Worm (Caenorhabditis elegans): ENCODE measurements around the gene srv-11.

DNA sequence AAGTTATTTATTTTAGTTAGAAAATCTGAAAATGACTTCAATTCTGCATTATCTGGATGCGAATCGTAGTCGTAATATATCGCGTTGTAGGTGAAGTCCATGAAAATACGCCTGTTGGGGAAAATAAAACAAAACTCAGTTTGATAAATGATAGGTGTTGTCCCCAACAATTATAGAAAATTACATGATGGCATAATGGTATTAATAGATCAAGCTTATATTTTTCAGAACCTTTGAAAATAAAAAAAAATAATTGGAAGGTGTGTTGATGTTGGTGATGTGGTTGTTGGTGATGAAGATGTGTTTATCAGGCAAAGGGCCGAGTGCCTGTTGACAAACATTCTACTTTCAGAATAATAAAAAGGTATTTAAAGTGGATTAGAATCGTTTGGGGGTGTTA lies 17.1 kb upstream of the srv-11 start, which contains the start of gene srw-61:
- TF ChIP-seq med-1 (GFP tag; optimal IDR thresholded peaks at IDR 0.05; ENCODE audit: insufficient read depth), result no peak
- no peak for TF ChIP-seq ztf-29 (GFP tag; IDR thresholded peaks at IDR 0.05)
- no peak for TF ChIP-seq T22C8.4 (GFP tag; IDR thresholded peaks at IDR 0.05)
- no peak for TF ChIP-seq flt-1 (GFP tag; IDR thresholded peaks at IDR 0.05)
- no peak for TF ChIP-seq klf-2 (GFP tag; conservative IDR thresholded peaks at IDR 0.05)
- TF ChIP-seq cog-1 (tag; optimal IDR thresholded peaks at IDR 0.05), result no peak
- TF ChIP-seq tab-1 (GFP tag; IDR thresholded peaks at IDR 0.05), result no peak
- TF ChIP-seq ref-1 (GFP tag; conservative IDR thresholded peaks at IDR 0.05), result no peak

Measured in whole organism, midembryonic.